Fruit fly (Drosophila melanogaster): ENCODE results near the gene MED31.

MED31 gene

dm6 chr3R:4649880-4650493, 8.2 kb downstream of the MED31 start:
- peak; percentile 86 for TF ChIP-seq Mnt (GFP tag; optimal IDR thresholded peaks at IDR 0.05)
- TF ChIP-seq cic (GFP tag; optimal IDR thresholded peaks at IDR 0.05), result peak; percentile 40
- peak; percentile 40 for TF ChIP-seq kay (GFP tag; ENCODE audit: borderline replicate concordance)
- peak; percentile 5 for TF ChIP-seq tj (GFP tag; optimal IDR thresholded peaks at IDR 0.05)
- no peak for TF ChIP-seq bab1 (GFP tag; optimal IDR thresholded peaks at IDR 0.05)
- no peak for TF ChIP-seq Crg-1 (GFP tag; optimal IDR thresholded peaks at IDR 0.05)
- TF ChIP-seq CG12768 (GFP tag; optimal IDR thresholded peaks at IDR 0.05), result no peak

DNA sequence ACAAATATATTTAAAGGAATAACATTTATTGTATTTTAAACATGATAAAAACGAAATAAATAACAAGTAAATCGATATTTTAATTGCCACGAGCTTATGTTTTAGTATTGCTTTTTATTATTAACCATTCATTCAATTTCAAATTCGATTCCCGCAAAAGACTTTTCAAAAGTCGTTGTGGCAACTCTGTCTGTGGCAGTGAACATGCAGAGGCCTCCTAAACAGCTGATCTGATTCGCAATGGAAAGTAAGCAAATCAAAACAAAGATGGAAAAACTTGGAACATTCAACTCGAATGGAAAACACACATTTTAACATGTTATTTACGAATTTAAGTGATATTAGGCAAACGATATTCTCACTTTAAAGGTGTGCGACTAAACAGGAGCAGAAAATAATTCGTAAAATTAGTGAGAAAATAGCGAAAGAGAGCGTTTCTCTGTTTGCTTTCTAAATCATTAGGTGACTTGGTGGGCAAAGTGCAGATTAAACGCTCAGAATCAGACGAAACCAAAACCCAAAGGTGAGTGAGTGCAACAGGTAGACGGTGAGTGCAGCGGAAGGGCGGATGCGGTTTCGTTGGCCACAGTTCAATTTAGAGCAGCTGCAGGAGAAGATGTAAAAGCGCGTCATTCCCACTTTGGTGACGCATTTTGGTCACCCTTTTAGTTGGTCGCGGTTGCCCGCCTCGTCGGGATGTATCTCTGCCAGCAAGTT, 13.0 kb downstream of the MED31 start, which contains the start of gene spartin:
TSS of gene spartin (plus strand) at position 244 of the 717 bp plus-strand sequence.
- peak; percentile 97 for TF ChIP-seq kay (GFP tag; ENCODE audit: borderline replicate concordance)
- peak; percentile 42 for TF ChIP-seq CG33017 (tag; optimal IDR thresholded peaks at IDR 0.05)
- TF ChIP-seq tj (GFP tag; optimal IDR thresholded peaks at IDR 0.05), result no peak
- TF ChIP-seq CG7045 (GFP tag; optimal IDR thresholded peaks at IDR 0.05), result no peak
- no peak for TF ChIP-seq cnc (optimal IDR thresholded peaks at IDR 0.05)
- TF ChIP-seq Crg-1 (GFP tag; optimal IDR thresholded peaks at IDR 0.05), result no peak
- peak; percentile 25 for TF ChIP-seq CG7101 (tag; optimal IDR thresholded peaks at IDR 0.05)
- peak; percentile 45 for TF ChIP-seq cic (GFP tag; optimal IDR thresholded peaks at IDR 0.05)
- no peak for TF ChIP-seq pad (GFP tag; optimal IDR thresholded peaks at IDR 0.05)
- TF ChIP-seq Mnt (GFP tag; optimal IDR thresholded peaks at IDR 0.05), result peak; percentile 37
- TF ChIP-seq Hr96 (GFP tag; optimal IDR thresholded peaks at IDR 0.05), result no peak
- TF ChIP-seq CG14711 (tag; optimal IDR thresholded peaks at IDR 0.05), result peak; percentile 98
- peak; percentile 41 for TF ChIP-seq CG1620 (GFP tag; optimal IDR thresholded peaks at IDR 0.05)
- TF ChIP-seq ovo (GFP tag; optimal IDR thresholded peaks at IDR 0.05), result no peak
- peak; percentile 90 for TF ChIP-seq CG12768 (GFP tag; optimal IDR thresholded peaks at IDR 0.05)
- TF ChIP-seq toe (GFP tag; optimal IDR thresholded peaks at IDR 0.05), result peak; percentile 52
- no peak for TF ChIP-seq Clk (GFP tag; optimal IDR thresholded peaks at IDR 0.05)
- TF ChIP-seq CG11617 (GFP tag; optimal IDR thresholded peaks at IDR 0.05), result peak; percentile 56
- TF ChIP-seq CG5204 (GFP tag; optimal IDR thresholded peaks at IDR 0.05), result no peak
- peak; percentile 37 for TF ChIP-seq bab1 (GFP tag; optimal IDR thresholded peaks at IDR 0.05)

- TF ChIP-seq CG1620 (GFP tag; optimal IDR thresholded peaks at IDR 0.05), result peak; percentile 54
- peak; percentile 67 for TF ChIP-seq tj (GFP tag; optimal IDR thresholded peaks at IDR 0.05)
- peak; percentile 29 for TF ChIP-seq CG33017 (tag; optimal IDR thresholded peaks at IDR 0.05)
- TF ChIP-seq CG7101 (tag; optimal IDR thresholded peaks at IDR 0.05), result peak; percentile 52
- TF ChIP-seq bab1 (GFP tag; optimal IDR thresholded peaks at IDR 0.05), result peak; percentile 74
- peak; percentile 77 for TF ChIP-seq CG12768 (GFP tag; optimal IDR thresholded peaks at IDR 0.05)
- TF ChIP-seq ovo (GFP tag; optimal IDR thresholded peaks at IDR 0.05), result no peak
- TF ChIP-seq CG5204 (GFP tag; optimal IDR thresholded peaks at IDR 0.05), result no peak
- peak; percentile 40 for TF ChIP-seq kay (GFP tag; ENCODE audit: borderline replicate concordance)
- TF ChIP-seq Crg-1 (GFP tag; optimal IDR thresholded peaks at IDR 0.05), result no peak
- TF ChIP-seq Hr96 (GFP tag; optimal IDR thresholded peaks at IDR 0.05), result no peak
- TF ChIP-seq cic (GFP tag; optimal IDR thresholded peaks at IDR 0.05), result peak; percentile 82
- TF ChIP-seq CG11617 (GFP tag; optimal IDR thresholded peaks at IDR 0.05), result peak; percentile 80
- no peak for TF ChIP-seq Clk (GFP tag; optimal IDR thresholded peaks at IDR 0.05)
- peak; percentile 57 for TF ChIP-seq CG7045 (GFP tag; optimal IDR thresholded peaks at IDR 0.05)
- no peak for TF ChIP-seq toe (GFP tag; optimal IDR thresholded peaks at IDR 0.05)
- peak; percentile 15 for TF ChIP-seq CG14711 (tag; optimal IDR thresholded peaks at IDR 0.05)
- TF ChIP-seq pad (GFP tag; optimal IDR thresholded peaks at IDR 0.05), result peak; percentile 71
- peak; percentile 82 for TF ChIP-seq Mnt (GFP tag; optimal IDR thresholded peaks at IDR 0.05)
- TF ChIP-seq cnc (optimal IDR thresholded peaks at IDR 0.05), result no peak
These were observed 17.5 kb downstream of the MED31 start, which contains the start of gene smash for dm6 chr3R:4658991-4659933. Gene smash (plus strand): TSS chr3R:4659579.

DNA sequence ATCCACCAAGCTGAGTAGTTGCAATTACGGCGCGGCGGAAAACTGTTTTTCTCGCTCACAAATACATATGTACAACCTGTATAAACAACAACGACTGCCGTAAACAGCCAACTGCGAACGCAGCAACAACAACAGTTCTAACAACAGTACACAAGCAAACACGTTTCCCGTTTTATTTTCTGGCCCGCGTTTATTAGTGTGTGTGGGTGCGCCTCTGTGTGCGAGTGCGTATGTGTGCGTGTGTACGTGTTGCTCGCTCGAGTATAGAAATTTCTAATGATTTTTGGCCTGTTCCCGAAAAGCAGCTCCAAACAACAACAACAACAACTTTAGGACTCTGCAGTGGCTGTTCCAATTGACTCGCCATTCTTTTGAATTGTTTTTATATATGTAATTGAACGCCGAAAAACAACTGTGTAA, 18.2 kb downstream of the MED31 start:
- TF ChIP-seq CG33017 (tag; optimal IDR thresholded peaks at IDR 0.05), result no peak
- TF ChIP-seq Hr96 (GFP tag; optimal IDR thresholded peaks at IDR 0.05), result no peak
- no peak for TF ChIP-seq CG12768 (GFP tag; optimal IDR thresholded peaks at IDR 0.05)
- peak; percentile 65 for TF ChIP-seq pad (GFP tag; optimal IDR thresholded peaks at IDR 0.05)
- TF ChIP-seq CG11617 (GFP tag; optimal IDR thresholded peaks at IDR 0.05), result peak; percentile 38
- TF ChIP-seq ovo (GFP tag; optimal IDR thresholded peaks at IDR 0.05), result peak; percentile 87
- peak; percentile 75 for TF ChIP-seq cic (GFP tag; optimal IDR thresholded peaks at IDR 0.05)
- TF ChIP-seq Crg-1 (GFP tag; optimal IDR thresholded peaks at IDR 0.05), result peak; percentile 63
- TF ChIP-seq CG7045 (GFP tag; optimal IDR thresholded peaks at IDR 0.05), result peak; percentile 42

dm6 chr3R:4661640-4662039, 19.9 kb downstream of the MED31 start:
- TF ChIP-seq Clk (GFP tag; optimal IDR thresholded peaks at IDR 0.05), result no peak
- no peak for TF ChIP-seq CG14711 (tag; optimal IDR thresholded peaks at IDR 0.05)
- no peak for TF ChIP-seq cnc (optimal IDR thresholded peaks at IDR 0.05)
- no peak for TF ChIP-seq toe (GFP tag; optimal IDR thresholded peaks at IDR 0.05)
- no peak for TF ChIP-seq ovo (GFP tag; optimal IDR thresholded peaks at IDR 0.05)
- TF ChIP-seq CG1620 (GFP tag; optimal IDR thresholded peaks at IDR 0.05), result no peak
- TF ChIP-seq Mnt (GFP tag; optimal IDR thresholded peaks at IDR 0.05), result no peak
